Worm (Caenorhabditis elegans) whole organism, midembryonic: Measurements from ENCODE around the gene dcar-1.

Experiments
- cog-1 ChIP-seq: sonication (generic microtip); optimal IDR thresholded peaks from 2 replicates; lab custom pipeline; 2016; ENCODE audit warnings: missing genetic modification characterization, missing compliant biosample characterization
- flt-1 ChIP-seq: fragments of 200-800 bp; sonication (Bioruptor generic); IDR thresholded peaks from 2 replicates; pipeline ENCODE4 v1.3.6; 2022; ENCODE audit warnings: missing genetic modification characterization, missing compliant biosample characterization
- klf-2 ChIP-seq: fragments of 200-800 bp; sonication (Bioruptor generic); conservative IDR thresholded peaks from 2 replicates; pipeline ENCODE4 v1.3.6; 2022; ENCODE audit warnings: missing genetic modification reagents, missing genetic modification characterization, missing compliant biosample characterization
- med-1 ChIP-seq: sonication (generic microtip); optimal IDR thresholded peaks from 2 replicates; lab custom pipeline; 2017; ENCODE audit warnings: missing genetic modification characterization, mild to moderate bottlenecking, missing compliant biosample characterization, antibody characterized with exemption, missing genetic modification reagents; ENCODE audit not compliant: insufficient read depth
- tab-1 ChIP-seq: fragments of 200-800 bp; sonication (Bioruptor generic); IDR thresholded peaks from 2 replicates; pipeline ENCODE4 v1.3.6; 2022; ENCODE audit warnings: missing genetic modification characterization, missing compliant biosample characterization

- no peak for TF ChIP-seq tab-1 (GFP tag; lab: Robert Waterston, UW)
- TF ChIP-seq med-1: no peak
- no peak for TF ChIP-seq cog-1 (tag; lab: Kevin White, UChicago)
- TF ChIP-seq klf-2: no peak
- no peak for TF ChIP-seq flt-1 (GFP tag; lab: Robert Waterston, UW)
These were observed 39.1 kb upstream of the dcar-1 start, which contains the start of gene phf-14 for ce11 chrV:17871049-17871448.
